Worm (Caenorhabditis elegans) whole organism, midembryonic: Measurements from ENCODE around the gene rbm-28.

ENCODE experiments used
- T22C8.4 ChIP-seq: fragments of 200-800 bp; sonication (Bioruptor generic); IDR thresholded peaks from 2 replicates; pipeline ENCODE4 v1.3.6; 2022; ENCODE audit warnings: missing genetic modification characterization, missing compliant biosample characterization
- cog-1 ChIP-seq: sonication (generic microtip); optimal IDR thresholded peaks from 2 replicates; lab custom pipeline; 2016; ENCODE audit warnings: missing genetic modification characterization, missing compliant biosample characterization
- flt-1 ChIP-seq: fragments of 200-800 bp; sonication (Bioruptor generic); IDR thresholded peaks from 2 replicates; pipeline ENCODE4 v1.3.6; 2022; ENCODE audit warnings: missing genetic modification characterization, missing compliant biosample characterization
- klf-2 ChIP-seq: fragments of 200-800 bp; sonication (Bioruptor generic); conservative IDR thresholded peaks from 2 replicates; pipeline ENCODE4 v1.3.6; 2022; ENCODE audit warnings: missing genetic modification reagents, missing genetic modification characterization, missing compliant biosample characterization
- med-1 ChIP-seq: sonication (generic microtip); optimal IDR thresholded peaks from 2 replicates; lab custom pipeline; 2017; ENCODE audit warnings: missing genetic modification characterization, mild to moderate bottlenecking, missing compliant biosample characterization, antibody characterized with exemption, missing genetic modification reagents; ENCODE audit not compliant: insufficient read depth
- ref-1 ChIP-seq: fragments of 200-800 bp; sonication (Bioruptor generic); conservative IDR thresholded peaks from 2 replicates; pipeline ENCODE4 v1.3.6; 2022; ENCODE audit warnings: missing genetic modification reagents, missing genetic modification characterization, missing compliant biosample characterization
- tab-1 ChIP-seq: fragments of 200-800 bp; sonication (Bioruptor generic); IDR thresholded peaks from 2 replicates; pipeline ENCODE4 v1.3.6; 2022; ENCODE audit warnings: missing genetic modification characterization, missing compliant biosample characterization
- ztf-23 ChIP-seq: fragments of 200-800 bp; sonication (Bioruptor generic); IDR thresholded peaks from 2 replicates; pipeline ENCODE4 v1.3.6; 2022; ENCODE audit warnings: missing genetic modification reagents, missing genetic modification characterization, missing compliant biosample characterization
- ztf-29 ChIP-seq: fragments of 200-800 bp; sonication (Bioruptor generic); IDR thresholded peaks from 2 replicates; pipeline ENCODE4 v1.3.6; 2022; ENCODE audit warnings: missing genetic modification reagents, missing genetic modification characterization, missing compliant biosample characterization

ce11 chrII:14832055-14832454, 25.0 kb upstream of the rbm-28 start:
- TF ChIP-seq flt-1 (GFP tag; lab: Robert Waterston, UW) = no peak
- no peak for TF ChIP-seq ztf-29 (GFP tag; lab: Robert Waterston, UW)
- TF ChIP-seq klf-2 = no peak
- TF ChIP-seq med-1 (GFP tag; lab: Kevin White, UChicago) = no peak
- no peak for TF ChIP-seq cog-1 (tag; lab: Kevin White, UChicago)
- no peak for TF ChIP-seq ztf-23 (GFP tag; lab: Robert Waterston, UW)
- TF ChIP-seq T22C8.4 (GFP tag; lab: Robert Waterston, UW) = no peak
- TF ChIP-seq tab-1 = no peak
- no peak for TF ChIP-seq ref-1 (GFP tag; lab: Robert Waterston, UW)
